Worm (Caenorhabditis elegans) whole organism, early embryonic: ENCODE measurements around the gene srm-2.
"Not testable (repeated sequence)": the region's sequence is repeated elsewhere in the genome, so short reads cannot be mapped to it uniquely, and the experiment has no call there.

ENCODE experiments used
- B0310.2 ChIP-seq: sonication (generic microtip); optimal IDR thresholded peaks from 2 replicates; lab custom pipeline; 2016; ENCODE audit warnings: mild to moderate bottlenecking, missing genetic modification characterization, missing compliant biosample characterization
- ama-1 ChIP-seq: fragments of 150-350 bp; optimal IDR thresholded peaks from 2 replicates; lab custom pipeline; 2014
- ceh-13 ChIP-seq: fragments of 200-800 bp; sonication (Bioruptor generic); optimal IDR thresholded peaks from 2 replicates; lab custom pipeline; 2018; ENCODE audit warnings: mild to moderate bottlenecking, missing genetic modification characterization, missing compliant biosample characterization
- hmbx-1 ChIP-seq: sonication (generic microtip); optimal IDR thresholded peaks from 2 replicates; lab custom pipeline; 2016; ENCODE audit warnings: mild to moderate bottlenecking, missing genetic modification characterization, missing compliant biosample characterization
- tbx-11 ChIP-seq: fragments of 200-800 bp; sonication (Bioruptor generic); IDR thresholded peaks from 2 replicates; pipeline ENCODE4 v1.3.6; 2022; ENCODE audit warnings: missing genetic modification characterization, missing compliant biosample characterization

- TF ChIP-seq ama-1 (lab: Kevin White, UChicago); tbx-11 (GFP tag; lab: Robert Waterston, UW); ceh-13; B0310.2; hmbx-1: not testable (repeated sequence)
Measured at ce11 chrIV:5016461-5016860, 8.0 kb downstream of the srm-2 start, which contains the start of gene ssq-4.
